Worm (Caenorhabditis elegans): ENCODE data around the gene ilys-2.

DNA sequence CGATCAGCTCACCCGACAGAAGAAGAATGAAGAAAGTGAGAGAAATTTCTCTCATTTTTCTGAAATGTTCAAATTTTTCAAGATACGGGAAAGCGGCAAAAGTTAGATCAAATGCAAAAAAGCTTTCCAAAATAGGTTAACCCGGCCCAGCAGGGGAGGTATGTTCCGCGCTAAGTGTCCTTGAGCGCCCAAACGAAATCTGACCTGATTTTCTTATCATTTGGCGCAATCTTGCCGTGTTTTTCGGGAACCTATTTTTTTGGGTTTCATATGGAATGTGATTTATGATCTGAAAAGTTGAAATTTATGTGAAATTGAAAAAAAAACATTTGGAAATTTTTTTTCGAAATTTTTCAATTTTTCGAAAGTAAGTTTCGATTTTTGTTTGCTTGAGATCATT, 4.2 kb upstream of the ilys-2 start, which contains the start of gene cdh-10:
- no peak for TF ChIP-seq fos-1 (tag; optimal IDR thresholded peaks at IDR 0.05)
- no peak for TF ChIP-seq Y75B8A.6 (GFP tag; IDR thresholded peaks at IDR 0.05)
- no peak for TF ChIP-seq ZK546.5 (tag; optimal IDR thresholded peaks at IDR 0.05)
- no peak for TF ChIP-seq snpc-1.2 (GFP tag; IDR thresholded peaks at IDR 0.05)
- TF ChIP-seq dmd-9 (GFP tag; IDR thresholded peaks at IDR 0.05) = no peak
- TF ChIP-seq lin-39 (tag; optimal IDR thresholded peaks at IDR 0.05) = no peak
- TF ChIP-seq lin-29 (GFP tag; IDR thresholded peaks at IDR 0.05) = no peak
- no peak for TF ChIP-seq skn-1 (tag; optimal IDR thresholded peaks at IDR 0.05)
- no peak for TF ChIP-seq daf-16 (GFP tag; optimal IDR thresholded peaks at IDR 0.05)
- TF ChIP-seq daf-16 (tag; optimal IDR thresholded peaks at IDR 0.05) = no peak
- no peak for TF ChIP-seq snpc-4 (tag; optimal IDR thresholded peaks at IDR 0.05)
- TF ChIP-seq ceh-82 (tag; optimal IDR thresholded peaks at IDR 0.05) = no peak

All from whole organism, L4 larva.